Worm (Caenorhabditis elegans) whole organism, L4/young adult: Measurements from ENCODE around the gene nxf-2.
"Not testable (repeated sequence)": the region's sequence is repeated elsewhere in the genome, so short reads cannot be mapped to it uniquely, and the experiment has no call there.

Source experiments
- W03F9.2 ChIP-seq: fragments of 150-350 bp; optimal IDR thresholded peaks from 2 replicates; lab custom pipeline; 2014; ENCODE audit warnings: missing biosample characterization, missing genetic modification characterization
- dao-5 ChIP-seq: sonication (generic microtip); optimal IDR thresholded peaks from 2 replicates; lab custom pipeline; 2016; ENCODE audit warnings: missing genotype, missing genetic modification characterization, moderate library complexity, missing compliant biosample characterization
- him-1 ChIP-seq: sonication (generic microtip); optimal IDR thresholded peaks from 2 replicates; lab custom pipeline; 2016; ENCODE audit warnings: missing genotype, missing genetic modification reagents, missing genetic modification characterization, missing compliant biosample characterization

The nxf-2 gene

ce11 chrV:14417735-14418134, at the start of gene nxf-2, which contains the start of gene set-31:
TSS of gene nxf-2 (minus strand) at chrV:14417835.
TSS of gene set-31 (plus strand) at chrV:14417903.
- TF ChIP-seq dao-5 (tag; lab: Kevin White, UChicago), result no peak
- no peak for TF ChIP-seq W03F9.2 (tag; lab: Kevin White, UChicago)
- TF ChIP-seq him-1 (tag; lab: Kevin White, UChicago), result no peak

- TF ChIP-seq W03F9.2 (tag; lab: Kevin White, UChicago) (no peak), dao-5 (tag; lab: Kevin White, UChicago) (no peak), him-1 (tag; lab: Kevin White, UChicago) (no peak)
Measured at ce11 chrV:14464368-14464767, 46.7 kb upstream of the nxf-2 start, which contains the start of gene F08H9.4. TSS of gene F08H9.4 (minus strand) at chrV:14464428.

ce11 chrV:14463087-14463486, 45.5 kb upstream of the nxf-2 start, which contains the start of gene F08H9.3:
TSS of gene F08H9.3 (minus strand) at chrV:14463338.
- not testable (repeated sequence) for TF ChIP-seq W03F9.2, dao-5, him-1 (tag; lab: Kevin White, UChicago)

ce11 chrV:14462653-14463052, 45.0 kb upstream of the nxf-2 start:
- TF ChIP-seq W03F9.2 (tag; lab: Kevin White, UChicago) (no peak), him-1 (tag; lab: Kevin White, UChicago) (no peak), dao-5 (tag; lab: Kevin White, UChicago) (no peak)

ce11 chrV:14460615-14461102, 43.0 kb upstream of the nxf-2 start, which contains the start of gene F08H9.2:
TSS of gene F08H9.2 (plus strand) at chrV:14460665.
- no peak for TF ChIP-seq dao-5 (tag; lab: Kevin White, UChicago)
- no peak for TF ChIP-seq W03F9.2 (tag; lab: Kevin White, UChicago)
- no peak for TF ChIP-seq him-1 (tag; lab: Kevin White, UChicago)

- no peak for TF ChIP-seq W03F9.2 (tag; lab: Kevin White, UChicago)
- TF ChIP-seq dao-5 (tag; lab: Kevin White, UChicago), result no peak
- TF ChIP-seq him-1 (tag; lab: Kevin White, UChicago), result no peak
Measured at ce11 chrV:14460122-14460521, 42.5 kb upstream of the nxf-2 start.

ce11 chrV:14457070-14457469, 39.4 kb upstream of the nxf-2 start, which contains the start of gene coh-3:
TSS of gene coh-3 (plus strand) at chrV:14457422.
- TF ChIP-seq W03F9.2 (tag; lab: Kevin White, UChicago), result peak; percentile 48
- no peak for TF ChIP-seq him-1 (tag; lab: Kevin White, UChicago)

- TF ChIP-seq him-1 (tag; lab: Kevin White, UChicago) (no peak), dao-5 (tag; lab: Kevin White, UChicago) (no peak), W03F9.2 (tag; lab: Kevin White, UChicago) (no peak)
Measured at ce11 chrV:14456626-14457025, 39.0 kb upstream of the nxf-2 start, which contains the start of gene bmk-1. TSS of gene bmk-1 (minus strand) at chrV:14456984.

- TF ChIP-seq dao-5 (tag; lab: Kevin White, UChicago) (no peak), W03F9.2 (tag; lab: Kevin White, UChicago) (no peak), him-1 (tag; lab: Kevin White, UChicago) (no peak)
Measured at ce11 chrV:14449397-14449796, 31.8 kb upstream of the nxf-2 start, which contains the start of gene F23B12.7. TSS of gene F23B12.7 (plus strand) at chrV:14449697.

ce11 chrV:14448669-14449068, 31.0 kb upstream of the nxf-2 start:
- TF ChIP-seq W03F9.2 (tag; lab: Kevin White, UChicago), result no peak
- TF ChIP-seq him-1 (tag; lab: Kevin White, UChicago), result no peak
- TF ChIP-seq dao-5 (tag; lab: Kevin White, UChicago), result no peak

- TF ChIP-seq him-1 (tag; lab: Kevin White, UChicago) (no peak), dao-5 (tag; lab: Kevin White, UChicago) (no peak), W03F9.2 (tag; lab: Kevin White, UChicago) (no peak)
Measured at ce11 chrV:14447240-14447763, 29.7 kb upstream of the nxf-2 start, which contains the start of the genes dlat-1 and fntb-1. TSS of gene dlat-1 (minus strand) at chrV:14447290. TSS of gene fntb-1 (plus strand) at chrV:14447651.

ce11 chrV:14446453-14446852, 28.8 kb upstream of the nxf-2 start:
- TF ChIP-seq him-1 (tag; lab: Kevin White, UChicago) (no peak), dao-5 (tag; lab: Kevin White, UChicago) (no peak), W03F9.2 (tag; lab: Kevin White, UChicago) (no peak)

ce11 chrV:14440841-14441240, 23.2 kb upstream of the nxf-2 start, which contains the start of gene F23B12.4:
TSS of gene F23B12.4 (plus strand) at chrV:14441141.
- TF ChIP-seq W03F9.2 (tag; lab: Kevin White, UChicago) (no peak), dao-5 (tag; lab: Kevin White, UChicago) (no peak), him-1 (tag; lab: Kevin White, UChicago) (no peak)
